Fruit fly (Drosophila melanogaster) whole organism: ENCODE results near the gene CG43658.

Source experiments
- CG8478 ChIP-seq: fragments of >200 bp; optimal IDR thresholded peaks from 2 replicates; lab custom pipeline; 2018; ENCODE audit warnings: inconsistent platforms
- Dll ChIP-seq: fragments of >200 bp; optimal IDR thresholded peaks from 2 replicates; lab custom pipeline; 2017
- EcR ChIP-seq, 2 experiments: fragments of >200 bp; optimal IDR thresholded peaks; 2 replicates each; lab custom pipeline; 2017; ENCODE audit warnings: missing biosample characterization in 2 of 2, missing genetic modification characterization in 2 of 2, missing genetic modification reagents in 2 of 2
- pan ChIP-seq: fragments of >200 bp; optimal IDR thresholded peaks from 2 replicates; lab custom pipeline; 2017
- usp ChIP-seq: fragments of >200 bp; optimal IDR thresholded peaks from 2 replicates; lab custom pipeline; 2017; ENCODE audit warnings: missing biosample characterization, missing genetic modification characterization, mixed read lengths

DNA sequence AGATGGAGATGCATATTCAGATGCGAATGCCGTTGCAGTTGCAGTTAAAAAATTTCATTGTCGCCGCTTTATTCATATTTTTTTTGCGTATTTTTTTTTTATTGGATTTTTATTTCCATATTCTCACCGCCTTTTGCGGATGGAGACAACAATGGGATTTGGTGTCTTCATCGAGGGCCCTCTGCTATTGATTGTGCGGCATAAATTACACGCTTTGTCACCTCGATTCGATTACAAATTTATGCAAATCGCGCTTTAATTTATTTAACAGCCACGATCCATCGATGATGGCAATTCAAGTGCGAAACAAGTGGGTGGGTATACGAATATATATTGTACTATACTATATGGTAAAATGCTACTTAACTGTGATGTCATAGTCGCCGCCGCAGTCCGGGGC is 22.7 kb upstream of the CG43658 start:
- no peak for TF ChIP-seq pan (lab: Kevin White, UChicago)
- TF ChIP-seq CG8478 (lab: Kevin White, UChicago) = no peak
- no peak for TF ChIP-seq EcR (GFP tag; optimal IDR thresholded peaks at IDR 0.05; lab: Kevin White, UChicago)
- TF ChIP-seq Dll = no peak
- no peak for TF ChIP-seq usp (GFP tag; lab: Kevin White, UChicago)
